Worm (Caenorhabditis elegans) whole organism, L4 larva: Measurements from ENCODE around the gene ugt-66.

Experiments
- aly-2 ChIP-seq: sonication (generic microtip); optimal IDR thresholded peaks from 2 replicates; lab custom pipeline; 2018; ENCODE audit warnings: missing biosample characterization, missing genetic modification characterization
- ceh-82 ChIP-seq: sonication (generic microtip); optimal IDR thresholded peaks from 2 replicates; lab custom pipeline; 2017; ENCODE audit warnings: missing biosample characterization, missing genetic modification characterization
- dpl-1 ChIP-seq: fragments of 150-350 bp; optimal IDR thresholded peaks from 2 replicates; lab custom pipeline; 2014; ENCODE audit warnings: missing biosample characterization, missing genetic modification reagents, missing genetic modification characterization
- duxl-1 ChIP-seq: sonication (generic microtip); optimal IDR thresholded peaks from 2 replicates; lab custom pipeline; 2016; ENCODE audit warnings: mild to moderate bottlenecking, missing genetic modification characterization, moderate library complexity, missing compliant biosample characterization; ENCODE audit not compliant: poor library complexity
- lin-13 ChIP-seq: fragments of 150-350 bp; optimal IDR thresholded peaks from 2 replicates; lab custom pipeline; 2014; ENCODE audit warnings: missing biosample characterization, missing genetic modification reagents, missing genetic modification characterization
- nhr-28 ChIP-seq: fragments of 150-350 bp; optimal IDR thresholded peaks from 2 replicates; lab custom pipeline; 2014; ENCODE audit warnings: missing biosample characterization, missing genetic modification characterization
- zfp-2 ChIP-seq: sonication (generic microtip); optimal IDR thresholded peaks from 2 replicates; lab custom pipeline; 2016; ENCODE audit warnings: mild to moderate bottlenecking, missing genetic modification characterization, missing compliant biosample characterization

DNA sequence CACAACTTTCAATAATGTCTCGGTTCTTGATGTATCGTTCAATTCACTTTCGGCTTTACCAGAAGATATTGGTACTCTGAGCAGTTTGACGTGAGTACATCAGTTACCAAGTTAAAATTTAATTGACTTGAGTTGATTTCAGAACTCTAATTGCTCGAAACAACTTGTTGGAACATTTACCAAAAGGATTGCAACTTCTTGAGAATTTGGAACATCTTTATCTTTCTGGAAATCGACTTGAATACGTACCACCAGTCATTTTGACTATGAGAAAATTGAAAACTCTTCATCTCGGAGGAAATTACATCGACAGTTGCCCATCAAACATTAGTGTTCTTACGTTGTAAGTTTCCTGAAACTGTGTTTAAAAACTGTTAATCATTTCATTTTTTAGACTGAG lies 47.6 kb downstream of the ugt-66 start:
- TF ChIP-seq zfp-2 (tag; lab: Kevin White, UChicago) = no peak
- TF ChIP-seq duxl-1 = no peak
- TF ChIP-seq dpl-1 (GFP tag; lab: Kevin White, UChicago) = no peak
- TF ChIP-seq aly-2 (tag; lab: Kevin White, UChicago) = no peak
- no peak for TF ChIP-seq nhr-28 (tag; lab: Kevin White, UChicago)
- no peak for TF ChIP-seq lin-13 (GFP tag; lab: Kevin White, UChicago)
- TF ChIP-seq ceh-82 (tag; lab: Kevin White, UChicago) = no peak
